Worm (Caenorhabditis elegans): ENCODE data around the gene F58E2.5.

DNA sequence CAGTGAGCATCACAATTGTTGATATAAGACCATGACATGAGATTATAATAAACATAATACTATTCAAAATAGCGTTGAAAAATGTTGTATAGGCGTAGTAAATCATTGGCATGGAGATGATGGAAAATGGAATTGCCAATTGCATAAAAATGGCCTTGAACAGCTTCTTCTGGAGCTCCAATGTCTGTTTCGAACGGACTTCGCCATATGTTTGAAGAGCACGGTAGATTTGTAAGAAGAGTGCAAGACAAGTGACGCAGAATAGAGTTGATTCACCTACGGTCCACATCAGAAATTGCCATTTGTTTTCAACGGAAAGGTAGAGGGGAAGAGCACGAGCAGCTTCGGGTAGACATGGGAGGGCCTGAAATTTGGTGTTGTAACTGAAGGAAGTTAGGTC is 2.6 kb downstream of the F58E2.5 start:
- TF ChIP-seq dpl-1 (GFP tag; optimal IDR thresholded peaks at IDR 0.05) (no peak), pha-4 (tag; optimal IDR thresholded peaks at IDR 0.05) (no peak), nhr-179 (tag; optimal IDR thresholded peaks at IDR 0.05) (no peak), Y67H2A.10 (GFP tag; conservative IDR thresholded peaks at IDR 0.05) (no peak), chd-7 (tag; optimal IDR thresholded peaks at IDR 0.05) (no peak), rec-8 (tag; optimal IDR thresholded peaks at IDR 0.05) (no peak), F55B11.4 (tag; optimal IDR thresholded peaks at IDR 0.05; ENCODE audit: borderline replicate concordance, insufficient read depth) (no peak), ama-1 (optimal IDR thresholded peaks at IDR 0.05) (no peak), ama-1 (GFP tag; optimal IDR thresholded peaks at IDR 0.05) (no peak)
